Worm (Caenorhabditis elegans) whole organism, L4 larva: Measurements from ENCODE around the gene acp-2.
A peak's percentile ranks its signal among the peaks of the same experiment; 100 is the strongest.

Experiments used
- D1046.2 ChIP-seq: fragments of 200-800 bp; sonication (Bioruptor generic); IDR thresholded peaks from 2 replicates; pipeline ENCODE4 v1.3.6; 2022; ENCODE audit warnings: missing genetic modification characterization, missing compliant biosample characterization
- F26F4.8 ChIP-seq: fragments of 200-800 bp; sonication (Bioruptor generic); conservative IDR thresholded peaks from 2 replicates; pipeline ENCODE4 v1.3.6; 2022; ENCODE audit warnings: missing genetic modification characterization, missing compliant biosample characterization
- F49E8.2 ChIP-seq: sonication (generic microtip); optimal IDR thresholded peaks from 2 replicates; lab custom pipeline; 2016; ENCODE audit warnings: missing compliant biosample characterization, mild to moderate bottlenecking, missing genetic modification characterization, borderline replicate concordance
- R02D3.7 ChIP-seq: fragments of 150-350 bp; sonication (generic microtip); optimal IDR thresholded peaks from 3 replicates; lab custom pipeline; 2014; ENCODE audit warnings: missing biosample characterization, missing genetic modification characterization
- T20F7.1 ChIP-seq: fragments of 200-800 bp; sonication (Bioruptor generic); optimal IDR thresholded peaks from 2 replicates; lab custom pipeline; 2018; ENCODE audit warnings: mild to moderate bottlenecking, missing genetic modification characterization, missing compliant biosample characterization
- Y48G9A.11 ChIP-seq: fragments of 200-800 bp; sonication (Bioruptor generic); IDR thresholded peaks from 2 replicates; pipeline ENCODE4 v1.3.6; 2022; ENCODE audit warnings: missing genetic modification reagents, missing genetic modification characterization, missing compliant biosample characterization
- ceh-32 ChIP-seq: sonication (generic microtip); optimal IDR thresholded peaks from 2 replicates; lab custom pipeline; 2016; ENCODE audit warnings: mild to moderate bottlenecking, missing genetic modification characterization, missing compliant biosample characterization; ENCODE audit not compliant: poor library complexity
- ceh-44 ChIP-seq: fragments of 200-800 bp; sonication (Bioruptor generic); IDR thresholded peaks from 2 replicates; pipeline ENCODE4 v1.3.6; 2022; ENCODE audit warnings: missing genetic modification reagents, missing genetic modification characterization, missing compliant biosample characterization
- ctbp-1 ChIP-seq: fragments of 200-800 bp; sonication (Bioruptor generic); IDR thresholded peaks from 2 replicates; pipeline ENCODE4 v1.3.6; 2022; ENCODE audit warnings: missing genetic modification reagents, missing genetic modification characterization, missing compliant biosample characterization
- daf-16 ChIP-seq, 3 experiments: sonication (generic microtip); optimal IDR thresholded peaks; 2 replicates each; lab custom pipeline; 2016 to 2017; ENCODE audit warnings: missing genetic modification characterization in 3 of 3, missing genetic modification reagents in 3 of 3, mild to moderate bottlenecking in 2 of 3, missing compliant biosample characterization in 2 of 3, missing biosample characterization in 1 of 3, moderate library complexity in 1 of 3
- daf-19 ChIP-seq: fragments of 200-800 bp; sonication (Bioruptor generic); conservative IDR thresholded peaks from 2 replicates; pipeline ENCODE4 v1.3.6; 2022; ENCODE audit warnings: missing genetic modification characterization, missing compliant biosample characterization
- duxl-1 ChIP-seq: sonication (generic microtip); optimal IDR thresholded peaks from 2 replicates; lab custom pipeline; 2016; ENCODE audit warnings: mild to moderate bottlenecking, missing genetic modification characterization, moderate library complexity, missing compliant biosample characterization; ENCODE audit not compliant: poor library complexity
- dve-1 ChIP-seq: sonication (generic microtip); optimal IDR thresholded peaks from 2 replicates; lab custom pipeline; 2017; ENCODE audit warnings: antibody characterized with exemption, mild to moderate bottlenecking, missing genetic modification characterization, missing compliant biosample characterization; ENCODE audit not compliant: insufficient read depth
- gei-8 ChIP-seq: fragments of 200-800 bp; sonication (Bioruptor generic); optimal IDR thresholded peaks from 2 replicates; lab custom pipeline; 2018; ENCODE audit warnings: mild to moderate bottlenecking, missing genetic modification characterization, missing compliant biosample characterization
- hif-1 ChIP-seq, 2 experiments: sonication (generic microtip); optimal IDR thresholded peaks; 2 replicates each; lab custom pipeline; 2016 to 2017; ENCODE audit warnings: missing compliant biosample characterization in 2 of 2, missing genetic modification characterization in 2 of 2, missing genetic modification reagents in 2 of 2, missing genotype in 2 of 2, mild to moderate bottlenecking in 1 of 2
- hlh-11 ChIP-seq: fragments of 200-800 bp; sonication (Bioruptor generic); optimal IDR thresholded peaks from 2 replicates; lab custom pipeline; 2018; ENCODE audit warnings: mild to moderate bottlenecking, missing genetic modification characterization, missing compliant biosample characterization
- lim-7 ChIP-seq: fragments of 200-800 bp; sonication (Bioruptor generic); IDR thresholded peaks from 2 replicates; pipeline ENCODE4 v1.3.6; 2022; ENCODE audit warnings: missing genetic modification characterization, missing compliant biosample characterization
- lin-15B ChIP-seq: fragments of 150-350 bp; sonication (generic microtip); optimal IDR thresholded peaks from 3 replicates; lab custom pipeline; 2014; ENCODE audit warnings: missing biosample characterization, missing genetic modification characterization
- lsy-2 ChIP-seq, 2 experiments: fragments of 150-350 bp in 1 of 2; sonication (generic microtip) in 1 of 2; optimal IDR thresholded peaks; 2 replicates each; lab custom pipeline; 2014 to 2017; ENCODE audit warnings: missing biosample characterization in 2 of 2, missing genetic modification characterization in 2 of 2
- madf-9 ChIP-seq: fragments of 200-800 bp; sonication (Bioruptor generic); conservative IDR thresholded peaks from 2 replicates; pipeline ENCODE4 v1.3.6; 2022; ENCODE audit warnings: missing genetic modification reagents, missing genetic modification characterization, missing compliant biosample characterization
- mdt-29 ChIP-seq: fragments of 200-800 bp; sonication (Bioruptor generic); IDR thresholded peaks from 2 replicates; pipeline ENCODE4 v1.3.6; 2022; ENCODE audit warnings: missing genetic modification reagents, missing genetic modification characterization, missing compliant biosample characterization
- mes-2 ChIP-seq: sonication (generic microtip); optimal IDR thresholded peaks from 2 replicates; lab custom pipeline; 2016; ENCODE audit warnings: missing genotype, mild to moderate bottlenecking, missing genetic modification characterization, missing compliant biosample characterization; ENCODE audit not compliant: poor library complexity, severe bottlenecking
- nhr-102 ChIP-seq: sonication (generic microtip); optimal IDR thresholded peaks from 2 replicates; lab custom pipeline; 2016; ENCODE audit warnings: mild to moderate bottlenecking, missing genetic modification characterization, moderate library complexity, missing compliant biosample characterization
- nhr-25 ChIP-seq: sonication (generic microtip); optimal IDR thresholded peaks from 2 replicates; lab custom pipeline; 2017; ENCODE audit warnings: missing genetic modification characterization, mild to moderate bottlenecking, missing compliant biosample characterization, antibody characterized with exemption, moderate library complexity, borderline replicate concordance; ENCODE audit not compliant: insufficient read depth
- nhr-28 ChIP-seq: fragments of 150-350 bp; optimal IDR thresholded peaks from 2 replicates; lab custom pipeline; 2014; ENCODE audit warnings: missing biosample characterization, missing genetic modification characterization
- nhr-41 ChIP-seq: fragments of 200-800 bp; sonication (Bioruptor generic); IDR thresholded peaks from 2 replicates; pipeline ENCODE4 v1.3.6; 2022; ENCODE audit warnings: missing genetic modification reagents, missing genetic modification characterization, missing compliant biosample characterization
- nhr-42 ChIP-seq: fragments of 200-800 bp; sonication (Bioruptor generic); IDR thresholded peaks from 2 replicates; pipeline ENCODE4 v1.3.6; 2022; ENCODE audit warnings: missing genetic modification characterization, missing compliant biosample characterization
- nhr-77 ChIP-seq: fragments of 150-350 bp; optimal IDR thresholded peaks from 2 replicates; lab custom pipeline; 2014; ENCODE audit warnings: missing biosample characterization, missing genetic modification characterization
- pha-4 ChIP-seq, 2 experiments: fragments of 150-350 bp in 1 of 2; fragments of 200-800 bp in 1 of 2; sonication (Bioruptor generic) in 1 of 2; IDR thresholded peaks in 1 of 2; optimal IDR thresholded peaks in 1 of 2; 2 replicates each; pipeline versions ENCODE4 v1.3.6 to Lab custom; 2014 to 2022; ENCODE audit warnings: missing genetic modification characterization in 2 of 2, missing genetic modification reagents in 2 of 2, missing biosample characterization in 1 of 2, missing compliant biosample characterization in 1 of 2
- php-3 ChIP-seq: fragments of 200-800 bp; sonication (Bioruptor generic); IDR thresholded peaks from 2 replicates; pipeline ENCODE4 v1.3.6; 2022; ENCODE audit warnings: missing genetic modification reagents, missing genetic modification characterization, missing compliant biosample characterization
- pqm-1 ChIP-seq: sonication (generic microtip); optimal IDR thresholded peaks from 2 replicates; lab custom pipeline; 2017; ENCODE audit warnings: missing biosample characterization, missing genetic modification characterization
- set-16 ChIP-seq: fragments of 200-800 bp; sonication (Bioruptor generic); IDR thresholded peaks from 2 replicates; pipeline ENCODE4 v1.3.6; 2022; ENCODE audit warnings: missing genetic modification reagents, missing genetic modification characterization, missing compliant biosample characterization
- snpc-1.2 ChIP-seq: fragments of 200-800 bp; sonication (Bioruptor generic); IDR thresholded peaks from 2 replicates; pipeline ENCODE4 v1.3.6; 2022; ENCODE audit warnings: missing genetic modification reagents, missing genetic modification characterization, missing compliant biosample characterization
- unc-39 ChIP-seq: sonication (generic microtip); optimal IDR thresholded peaks from 2 replicates; lab custom pipeline; 2017; ENCODE audit warnings: missing biosample characterization, missing genetic modification characterization
- unc-62 ChIP-seq, 3 experiments: fragments of 150-350 bp in 1 of 3; sonication (generic microtip); optimal IDR thresholded peaks in 2 of 3; peaks in 1 of 3; 1 replicate in 1 of 3; 2 replicates in 2 of 3; lab custom pipeline; 2014 to 2017; ENCODE audit warnings: missing biosample characterization in 3 of 3, missing genetic modification characterization in 3 of 3, missing genetic modification reagents in 3 of 3, missing genotype in 1 of 3
- zag-1 ChIP-seq: fragments of 150-350 bp; optimal IDR thresholded peaks from 2 replicates; lab custom pipeline; 2014; ENCODE audit warnings: missing biosample characterization, missing genetic modification characterization
- zip-11 ChIP-seq: fragments of 200-800 bp; sonication (Bioruptor generic); IDR thresholded peaks from 2 replicates; pipeline ENCODE4 v1.3.6; 2022; ENCODE audit warnings: missing genetic modification characterization, missing compliant biosample characterization

The acp-2 gene

DNA sequence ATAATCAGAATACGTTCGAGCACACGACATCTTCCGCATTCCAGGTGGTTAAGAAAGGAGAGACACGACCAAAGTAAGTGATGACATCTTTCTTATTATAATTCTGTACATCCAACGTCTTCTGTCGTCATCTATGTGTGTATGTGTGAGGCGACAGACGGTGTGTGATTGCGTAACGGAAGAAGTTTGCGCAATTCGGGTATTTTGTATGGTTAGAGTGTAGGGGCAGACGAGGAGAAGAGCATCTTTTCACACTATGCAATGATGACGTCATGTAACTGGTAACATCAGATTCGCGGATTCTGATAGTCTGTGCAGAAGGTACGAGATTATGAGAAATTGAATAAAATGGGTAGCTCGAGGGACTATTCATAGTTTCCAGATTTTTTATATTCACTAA lies 16.8 kb downstream of the acp-2 start:
- TF ChIP-seq mdt-29 (GFP tag; lab: Robert Waterston, UW), result no peak
- no peak for TF ChIP-seq T20F7.1 (GFP tag; lab: Kevin White, UChicago)
- TF ChIP-seq ceh-32 (tag; lab: Kevin White, UChicago), result no peak
- no peak for TF ChIP-seq hif-1 (tag; optimal IDR thresholded peaks at IDR 0.05; lab: Kevin White, UChicago)
- TF ChIP-seq set-16, result no peak
- TF ChIP-seq pha-4 (GFP tag; IDR thresholded peaks at IDR 0.05; lab: Robert Waterston, UW), result no peak
- TF ChIP-seq pha-4 (tag; optimal IDR thresholded peaks at IDR 0.05; lab: Kevin White, UChicago), result no peak
- TF ChIP-seq nhr-28, result no peak
- TF ChIP-seq daf-19 (GFP tag; lab: Robert Waterston, UW), result no peak
- no peak for TF ChIP-seq ceh-44 (GFP tag; lab: Robert Waterston, UW)
- TF ChIP-seq lsy-2 (tag; optimal IDR thresholded peaks at IDR 0.05; lab: Kevin White, UChicago), result no peak
- TF ChIP-seq nhr-41 (GFP tag; lab: Robert Waterston, UW), result no peak

DNA sequence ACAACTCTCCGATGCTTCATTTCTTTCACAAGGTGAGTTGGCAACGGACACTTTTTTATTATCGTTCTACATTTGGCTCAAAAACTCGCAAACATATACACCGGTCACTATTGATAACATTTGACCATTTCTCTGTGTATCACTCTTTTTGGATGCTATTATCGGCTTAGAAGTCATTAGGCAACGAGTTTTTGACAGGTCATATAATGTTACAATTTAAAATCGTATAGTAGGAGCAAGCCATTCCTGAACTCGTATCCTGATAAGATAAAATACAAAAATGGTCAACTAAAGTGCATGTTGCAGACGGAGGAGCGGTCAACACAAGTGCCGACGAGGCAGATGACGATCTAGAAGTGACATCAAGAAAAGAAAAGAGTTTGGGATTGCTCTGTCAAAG lies 18.9 kb downstream of the acp-2 start:
- TF ChIP-seq ctbp-1, result no peak
- TF ChIP-seq daf-16 (GFP tag; optimal IDR thresholded peaks at IDR 0.05; lab: Kevin White, UChicago), result no peak
- peak; percentile 94 for TF ChIP-seq daf-16 (tag; optimal IDR thresholded peaks at IDR 0.05; lab: Kevin White, UChicago)
- TF ChIP-seq hlh-11 (tag; lab: Kevin White, UChicago), result peak; percentile 88
- TF ChIP-seq php-3, result peak; percentile 82
- peak; percentile 45 for TF ChIP-seq nhr-28
- no peak for TF ChIP-seq madf-9
- peak; percentile 70 for TF ChIP-seq dve-1 (tag; lab: Kevin White, UChicago)
- TF ChIP-seq zip-11 (GFP tag; lab: Robert Waterston, UW), result no peak
- peak; percentile 32 for TF ChIP-seq nhr-102 (tag; lab: Kevin White, UChicago)
- no peak for TF ChIP-seq nhr-41 (GFP tag; lab: Robert Waterston, UW)

DNA sequence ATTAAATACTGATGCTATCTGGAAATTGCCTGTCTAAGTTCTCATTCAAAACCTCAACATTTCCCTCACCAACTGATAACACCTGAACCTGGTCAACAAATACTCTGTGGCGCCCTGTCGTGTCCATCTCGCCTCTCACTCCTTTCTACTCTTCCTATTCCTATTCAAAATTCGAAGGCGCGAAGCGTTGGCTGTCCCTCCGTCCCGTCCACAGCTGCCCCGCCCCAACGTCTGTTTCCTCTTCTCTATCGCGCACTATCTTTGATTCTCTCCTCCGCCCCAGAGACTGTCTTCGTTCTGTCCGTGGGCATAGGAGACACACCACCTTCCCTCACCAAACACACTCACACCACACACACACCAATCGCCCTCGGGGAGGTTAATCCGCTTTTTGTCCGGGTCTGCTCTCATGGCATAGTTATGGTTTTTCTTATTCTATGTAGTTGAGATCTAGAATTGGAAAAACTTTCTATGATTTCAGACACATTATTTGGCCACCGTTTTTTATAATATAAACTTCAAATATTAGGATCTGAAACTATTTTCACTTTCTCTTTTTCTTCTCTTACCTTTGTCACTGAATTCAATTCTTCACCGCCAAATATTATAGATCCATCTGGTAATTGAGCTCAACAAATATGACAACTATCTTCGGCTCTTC lies 19.7 kb downstream of the acp-2 start, which contains the start of gene efl-3:
Gene efl-3, plus strand, starts transcription at position 611 of the 661 bp plus-strand sequence.
- TF ChIP-seq mes-2 (tag; lab: Kevin White, UChicago), result no peak
- peak; percentile 20 for TF ChIP-seq nhr-28
- no peak for TF ChIP-seq snpc-1.2
- TF ChIP-seq hlh-11 (tag; lab: Kevin White, UChicago), result peak; percentile 75
- no peak for TF ChIP-seq unc-39 (tag; lab: Kevin White, UChicago)
- TF ChIP-seq unc-62 (GFP tag; optimal IDR thresholded peaks at IDR 0.05 in 1 of 2; lab: Kevin White, UChicago), result peak in 1 of 2 experiments; percentile 27
- TF ChIP-seq unc-62 (tag; optimal IDR thresholded peaks at IDR 0.05; lab: Kevin White, UChicago), result no peak
- TF ChIP-seq php-3, result 0 out of 2 replicates have a peak, but pooled peaks have one; percentile 23
- TF ChIP-seq dve-1 (tag; lab: Kevin White, UChicago), result peak; percentile 42
- TF ChIP-seq F49E8.2 (tag; lab: Kevin White, UChicago), result no peak
- no peak for TF ChIP-seq R02D3.7 (tag; lab: Kevin White, UChicago)
- TF ChIP-seq lin-15B (tag; lab: Kevin White, UChicago), result no peak
- TF ChIP-seq nhr-77 (tag; lab: Kevin White, UChicago), result no peak
- peak; percentile 21 for TF ChIP-seq pqm-1 (tag; lab: Kevin White, UChicago)
- 0 out of 2 replicates have a peak, but pooled peaks have one; percentile 25 for TF ChIP-seq set-16
- TF ChIP-seq madf-9, result no peak
- TF ChIP-seq duxl-1 (tag; lab: Kevin White, UChicago), result no peak
- no peak for TF ChIP-seq daf-16 (GFP tag; optimal IDR thresholded peaks at IDR 0.05; lab: Kevin White, UChicago)
- peak; percentile 77 for TF ChIP-seq daf-16 (tag; optimal IDR thresholded peaks at IDR 0.05; lab: Kevin White, UChicago)

ce11 chrII:8411002-8411401 lies 20.9 kb downstream of the acp-2 start:
- TF ChIP-seq nhr-42 (GFP tag; lab: Robert Waterston, UW), result no peak
- no peak for TF ChIP-seq zag-1 (tag; lab: Kevin White, UChicago)
- TF ChIP-seq lim-7 (GFP tag; lab: Robert Waterston, UW), result no peak
- no peak for TF ChIP-seq gei-8 (GFP tag; lab: Kevin White, UChicago)
- TF ChIP-seq R02D3.7 (tag; lab: Kevin White, UChicago), result no peak
- TF ChIP-seq php-3, result no peak
- TF ChIP-seq D1046.2, result no peak
- TF ChIP-seq nhr-25, result no peak
- no peak for TF ChIP-seq nhr-28
- no peak for TF ChIP-seq nhr-77 (tag; lab: Kevin White, UChicago)
- no peak for TF ChIP-seq Y48G9A.11
- no peak for TF ChIP-seq F26F4.8 (GFP tag; lab: Robert Waterston, UW)
